Worm (Caenorhabditis elegans) whole organism, L1 larva: Measurements from ENCODE around the gene imph-1.

Experiments
- C16A3.4 ChIP-seq: fragments of 150-350 bp; optimal IDR thresholded peaks from 2 replicates; lab custom pipeline; 2014; ENCODE audit warnings: missing biosample characterization, missing genetic modification characterization
- F16B12.6 ChIP-seq: fragments of 150-350 bp; optimal IDR thresholded peaks from 2 replicates; lab custom pipeline; 2014; ENCODE audit warnings: missing biosample characterization, missing genetic modification characterization
- aly-2 ChIP-seq: fragments of 150-350 bp; optimal IDR thresholded peaks from 2 replicates; lab custom pipeline; 2014; ENCODE audit warnings: missing biosample characterization, missing genetic modification characterization
- ama-1 ChIP-seq: fragments of 150-350 bp; optimal IDR thresholded peaks from 2 replicates; lab custom pipeline; 2014
- blmp-1 ChIP-seq: fragments of 150-350 bp; optimal IDR thresholded peaks from 2 replicates; lab custom pipeline; 2014; ENCODE audit warnings: missing biosample characterization, missing genetic modification characterization
- ceh-63 ChIP-seq: fragments of 200-800 bp; sonication (Bioruptor generic); optimal IDR thresholded peaks from 2 replicates; lab custom pipeline; 2018; ENCODE audit warnings: mild to moderate bottlenecking, missing genetic modification characterization, missing compliant biosample characterization
- ceh-88 ChIP-seq: fragments of 200-800 bp; sonication (Bioruptor generic); IDR thresholded peaks from 2 replicates; pipeline ENCODE4 v1.3.6; 2022; ENCODE audit warnings: missing genetic modification characterization, missing compliant biosample characterization
- dpl-1 ChIP-seq, 3 experiments: fragments of 150-350 bp in 2 of 3; sonication (generic microtip) in 1 of 3; optimal IDR thresholded peaks; 2 replicates each; lab custom pipeline; 2014 to 2017; ENCODE audit warnings: missing biosample characterization in 3 of 3, missing genetic modification characterization in 3 of 3, missing genetic modification reagents in 3 of 3
- efl-1 ChIP-seq, 4 experiments: fragments of 150-350 bp; optimal IDR thresholded peaks in 3 of 4; peaks in 1 of 4; 1 replicate in 1 of 4; 2 replicates in 3 of 4; lab custom pipeline; 2014; ENCODE audit warnings: missing biosample characterization in 2 of 4, missing genetic modification characterization in 2 of 4, missing genetic modification reagents in 2 of 4
- elt-2 ChIP-seq: sonication (generic microtip); optimal IDR thresholded peaks from 2 replicates; lab custom pipeline; 2016; ENCODE audit warnings: missing genetic modification characterization, mild to moderate bottlenecking, inconsistent platforms, missing compliant biosample characterization, missing genetic modification reagents
- ets-5 ChIP-seq: fragments of 200-800 bp; sonication (Bioruptor generic); IDR thresholded peaks from 2 replicates; pipeline ENCODE4 v1.3.6; 2022; ENCODE audit warnings: missing genetic modification characterization, missing compliant biosample characterization
- fkh-10 ChIP-seq: sonication (generic microtip); optimal IDR thresholded peaks from 2 replicates; lab custom pipeline; 2017; ENCODE audit warnings: missing biosample characterization, missing genetic modification reagents, missing genetic modification characterization
- fos-1 ChIP-seq: fragments of 150-350 bp; optimal IDR thresholded peaks from 2 replicates; lab custom pipeline; 2014; ENCODE audit warnings: missing biosample characterization, missing genetic modification characterization
- hlh-17 ChIP-seq: fragments of 200-800 bp; sonication (Bioruptor generic); optimal IDR thresholded peaks from 2 replicates; lab custom pipeline; 2018; ENCODE audit warnings: missing genetic modification characterization, mild to moderate bottlenecking, missing compliant biosample characterization, moderate library complexity, borderline replicate concordance
- hpl-2 ChIP-seq: fragments of 150-350 bp; optimal IDR thresholded peaks from 2 replicates; lab custom pipeline; 2014; ENCODE audit warnings: missing biosample characterization, missing genetic modification reagents, missing genetic modification characterization
- lin-35 ChIP-seq, 2 experiments: fragments of 150-350 bp; optimal IDR thresholded peaks; 2 replicates each; lab custom pipeline; 2014; ENCODE audit warnings: missing biosample characterization in 2 of 2, missing genetic modification characterization in 2 of 2, missing genetic modification reagents in 2 of 2
- lir-3 ChIP-seq: sonication (generic microtip); optimal IDR thresholded peaks from 2 replicates; lab custom pipeline; 2016; ENCODE audit warnings: mild to moderate bottlenecking, missing genetic modification characterization, moderate library complexity, missing compliant biosample characterization; ENCODE audit not compliant: poor library complexity
- lsy-2 ChIP-seq, 2 experiments: fragments of 150-350 bp; optimal IDR thresholded peaks; 2 replicates each; lab custom pipeline; 2014; ENCODE audit warnings: missing biosample characterization in 2 of 2, missing genetic modification characterization in 2 of 2
- mdl-1 ChIP-seq, 2 experiments: fragments of 150-350 bp; optimal IDR thresholded peaks; 2 replicates each; lab custom pipeline; 2014 to 2017; ENCODE audit warnings: missing biosample characterization in 2 of 2, missing genetic modification characterization in 2 of 2, inconsistent platforms in 1 of 2
- mep-1 ChIP-seq: fragments of 150-350 bp; optimal IDR thresholded peaks from 2 replicates; lab custom pipeline; 2014; ENCODE audit warnings: missing biosample characterization, missing genetic modification characterization
- nhr-11 ChIP-seq: fragments of 150-350 bp; optimal IDR thresholded peaks from 2 replicates; lab custom pipeline; 2014; ENCODE audit warnings: missing biosample characterization, missing genetic modification characterization
- nhr-12 ChIP-seq: sonication (generic microtip); optimal IDR thresholded peaks from 2 replicates; lab custom pipeline; 2017; ENCODE audit warnings: missing biosample characterization, missing genetic modification characterization
- nhr-20 ChIP-seq: sonication (generic microtip); optimal IDR thresholded peaks from 2 replicates; lab custom pipeline; 2016; ENCODE audit warnings: mild to moderate bottlenecking, missing genetic modification characterization, missing compliant biosample characterization
- nhr-76 ChIP-seq: sonication (generic microtip); optimal IDR thresholded peaks from 2 replicates; lab custom pipeline; 2017; ENCODE audit warnings: missing biosample characterization, missing genetic modification characterization
- nhr-77 ChIP-seq: fragments of 150-350 bp; optimal IDR thresholded peaks from 2 replicates; lab custom pipeline; 2014; ENCODE audit warnings: missing biosample characterization, missing genetic modification characterization
- nhr-84 ChIP-seq: sonication (generic microtip); optimal IDR thresholded peaks from 2 replicates; lab custom pipeline; 2017; ENCODE audit warnings: missing biosample characterization, missing genetic modification characterization
- nhr-85 ChIP-seq: sonication (generic microtip); peaks from one replicate; lab custom pipeline; 2016; ENCODE audit warnings: missing genetic modification characterization, inconsistent platforms, missing compliant biosample characterization
- nhr-90 ChIP-seq: sonication (generic microtip); optimal IDR thresholded peaks from 2 replicates; lab custom pipeline; 2016; ENCODE audit warnings: mild to moderate bottlenecking, missing genetic modification characterization, missing compliant biosample characterization; ENCODE audit not compliant: poor library complexity
- pqm-1 ChIP-seq: sonication (generic microtip); optimal IDR thresholded peaks from 3 replicates; lab custom pipeline; 2017; ENCODE audit warnings: missing biosample characterization, missing genetic modification characterization
- skn-1 ChIP-seq: fragments of 150-350 bp; optimal IDR thresholded peaks from 2 replicates; lab custom pipeline; 2014; ENCODE audit warnings: missing biosample characterization, missing genetic modification characterization
- snpc-4 ChIP-seq: fragments of 150-350 bp; optimal IDR thresholded peaks from 2 replicates; lab custom pipeline; 2014; ENCODE audit warnings: missing biosample characterization, missing genetic modification characterization
- snu-23 ChIP-seq: sonication (generic microtip); optimal IDR thresholded peaks from 2 replicates; lab custom pipeline; 2016; ENCODE audit warnings: missing genetic modification characterization, missing compliant biosample characterization
- sox-4 ChIP-seq: sonication (generic microtip); optimal IDR thresholded peaks from 2 replicates; lab custom pipeline; 2016; ENCODE audit warnings: missing genetic modification characterization, missing compliant biosample characterization
- sptf-1 ChIP-seq: fragments of 150-350 bp; optimal IDR thresholded peaks from 2 replicates; lab custom pipeline; 2014; ENCODE audit warnings: missing biosample characterization, missing genetic modification characterization
- sup-37 ChIP-seq: fragments of 200-800 bp; sonication (Bioruptor generic); optimal IDR thresholded peaks from 2 replicates; lab custom pipeline; 2018; ENCODE audit warnings: mild to moderate bottlenecking, missing genetic modification characterization, missing compliant biosample characterization
- swsn-7 ChIP-seq: sonication (generic microtip); optimal IDR thresholded peaks from 2 replicates; lab custom pipeline; 2016; ENCODE audit warnings: missing genetic modification characterization, missing compliant biosample characterization
- unc-30 ChIP-seq: sonication (generic microtip); optimal IDR thresholded peaks from 2 replicates; lab custom pipeline; 2017; ENCODE audit warnings: missing biosample characterization, missing genetic modification characterization
- vab-15 ChIP-seq: sonication (generic microtip); optimal IDR thresholded peaks from 2 replicates; lab custom pipeline; 2017; ENCODE audit warnings: missing genotype, mild to moderate bottlenecking, missing genetic modification characterization, missing compliant biosample characterization
- xbp-1 ChIP-seq: sonication (generic microtip); optimal IDR thresholded peaks from 2 replicates; lab custom pipeline; 2016; ENCODE audit warnings: missing genetic modification characterization, missing compliant biosample characterization
- zag-1 ChIP-seq: fragments of 150-350 bp; optimal IDR thresholded peaks from 2 replicates; lab custom pipeline; 2014; ENCODE audit warnings: missing biosample characterization, missing genetic modification characterization
- ztf-11 ChIP-seq, 2 experiments: sonication (generic microtip); optimal IDR thresholded peaks; 2 replicates each; lab custom pipeline; 2016 to 2017; ENCODE audit warnings: missing genetic modification characterization in 2 of 2, missing biosample characterization in 1 of 2, missing compliant biosample characterization in 1 of 2

The imph-1 gene

DNA sequence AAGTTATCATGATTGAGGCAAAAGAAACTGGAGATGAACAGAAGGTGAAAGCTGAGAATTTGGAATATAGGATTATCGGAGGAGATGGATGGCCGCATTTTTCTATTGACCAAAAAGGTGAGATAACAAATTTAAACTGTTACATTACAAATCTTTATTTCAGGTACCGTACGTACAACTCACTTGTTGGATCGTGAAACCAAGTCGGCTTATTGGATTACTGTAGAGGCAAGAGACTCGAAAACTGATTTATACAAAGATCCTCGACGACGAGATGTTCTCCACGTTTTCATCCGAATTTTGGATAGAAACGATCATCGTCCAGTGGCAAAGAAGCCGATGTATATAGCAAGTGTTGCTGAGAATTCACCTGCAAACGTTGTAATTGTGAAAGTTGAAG, 27.4 kb upstream of the imph-1 start:
- TF ChIP-seq hlh-17 (GFP tag; lab: Kevin White, UChicago), result no peak
- TF ChIP-seq nhr-84 (tag; lab: Kevin White, UChicago), result no peak
- TF ChIP-seq ama-1 (lab: Kevin White, UChicago), result no peak
- TF ChIP-seq mdl-1 (tag; optimal IDR thresholded peaks at IDR 0.05; lab: Kevin White, UChicago), result no peak
- no peak for TF ChIP-seq ceh-88 (GFP tag; lab: Robert Waterston, UW)
- TF ChIP-seq nhr-77 (tag; lab: Kevin White, UChicago), result no peak
- TF ChIP-seq F16B12.6 (tag; lab: Kevin White, UChicago), result no peak
- TF ChIP-seq mep-1 (tag; lab: Kevin White, UChicago), result no peak
- TF ChIP-seq pqm-1, result no peak
- no peak for TF ChIP-seq ceh-63
- TF ChIP-seq nhr-11 (tag; lab: Kevin White, UChicago), result no peak
- no peak for TF ChIP-seq ets-5 (GFP tag; lab: Robert Waterston, UW)
- no peak for TF ChIP-seq swsn-7
- no peak for TF ChIP-seq sptf-1 (tag; lab: Kevin White, UChicago)
- TF ChIP-seq, all 84 proteins: peak for 0

- TF ChIP-seq lir-3 (tag; lab: Kevin White, UChicago) (no peak), C16A3.4 (tag; lab: Kevin White, UChicago) (no peak), fos-1 (tag; lab: Kevin White, UChicago) (no peak), xbp-1 (tag; lab: Kevin White, UChicago) (no peak), nhr-12 (tag; lab: Kevin White, UChicago) (no peak), nhr-85 (tag; lab: Kevin White, UChicago) (peak; percentile 46), efl-1 (optimal IDR thresholded peaks at IDR 0.05; lab: Kevin White, UChicago) (no peak), efl-1 (GFP tag; optimal IDR thresholded peaks at IDR 0.05 in 1 of 2; lab: Kevin White, UChicago) (peak in 1 of 2 experiments; percentile 34), mep-1 (tag; lab: Kevin White, UChicago) (no peak), skn-1 (tag; lab: Kevin White, UChicago) (no peak)
Measured at ce11 chrIII:4530968-4531367, 22.4 kb upstream of the imph-1 start.

DNA sequence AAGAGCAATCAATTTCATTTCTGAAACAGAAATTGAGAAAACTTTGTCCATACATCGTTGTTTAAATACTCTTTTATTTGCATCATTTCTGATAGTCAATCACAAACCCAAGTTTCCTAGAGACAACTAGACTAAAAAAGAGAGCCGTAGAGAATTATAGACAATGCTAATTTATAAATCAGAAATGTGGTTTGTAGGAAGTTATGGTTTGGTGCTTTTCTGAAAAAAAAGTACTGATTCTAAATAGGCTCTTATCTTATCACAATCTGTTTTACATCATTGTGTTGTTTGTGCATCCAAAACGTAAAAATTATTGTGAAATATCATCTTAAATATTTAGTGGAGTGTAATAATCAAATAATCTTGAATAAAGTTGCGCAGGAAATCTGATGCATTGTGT, 12.8 kb upstream of the imph-1 start, which contains the start of gene ugt-62:
ugt-62 (minus strand) TSS at position 20 of the 400 bp plus-strand sequence.
- TF ChIP-seq lin-35 (GFP tag; optimal IDR thresholded peaks at IDR 0.05; lab: Kevin White, UChicago), result peak in 1 of 2 experiments; percentile 7
- TF ChIP-seq dpl-1 (GFP tag; optimal IDR thresholded peaks at IDR 0.05; lab: Kevin White, UChicago), result no peak
- peak; percentile 78 for TF ChIP-seq elt-2 (tag; lab: Kevin White, UChicago)
- TF ChIP-seq hpl-2, result no peak
- TF ChIP-seq blmp-1 (tag; lab: Kevin White, UChicago), result no peak
- no peak for TF ChIP-seq ztf-11 (tag; optimal IDR thresholded peaks at IDR 0.05; lab: Kevin White, UChicago)
- TF ChIP-seq sox-4 (tag; lab: Kevin White, UChicago), result no peak
- TF ChIP-seq aly-2 (tag; lab: Kevin White, UChicago), result no peak
- no peak for TF ChIP-seq vab-15 (tag; lab: Kevin White, UChicago)
- TF ChIP-seq nhr-90, result peak; percentile 35
- TF ChIP-seq pqm-1, result peak; percentile 49
- no peak for TF ChIP-seq ets-5 (GFP tag; lab: Robert Waterston, UW)
- TF ChIP-seq snpc-4 (tag; lab: Kevin White, UChicago), result no peak
- TF ChIP-seq nhr-12 (tag; lab: Kevin White, UChicago), result no peak
- TF ChIP-seq nhr-77 (tag; lab: Kevin White, UChicago), result no peak
- no peak for TF ChIP-seq unc-30
- no peak for TF ChIP-seq efl-1 (optimal IDR thresholded peaks at IDR 0.05; lab: Kevin White, UChicago)
- no peak for TF ChIP-seq efl-1 (GFP tag; optimal IDR thresholded peaks at IDR 0.05 in 1 of 2; lab: Kevin White, UChicago)
- TF ChIP-seq nhr-20, result peak; percentile 20
- no peak for TF ChIP-seq zag-1 (tag; lab: Kevin White, UChicago)

DNA sequence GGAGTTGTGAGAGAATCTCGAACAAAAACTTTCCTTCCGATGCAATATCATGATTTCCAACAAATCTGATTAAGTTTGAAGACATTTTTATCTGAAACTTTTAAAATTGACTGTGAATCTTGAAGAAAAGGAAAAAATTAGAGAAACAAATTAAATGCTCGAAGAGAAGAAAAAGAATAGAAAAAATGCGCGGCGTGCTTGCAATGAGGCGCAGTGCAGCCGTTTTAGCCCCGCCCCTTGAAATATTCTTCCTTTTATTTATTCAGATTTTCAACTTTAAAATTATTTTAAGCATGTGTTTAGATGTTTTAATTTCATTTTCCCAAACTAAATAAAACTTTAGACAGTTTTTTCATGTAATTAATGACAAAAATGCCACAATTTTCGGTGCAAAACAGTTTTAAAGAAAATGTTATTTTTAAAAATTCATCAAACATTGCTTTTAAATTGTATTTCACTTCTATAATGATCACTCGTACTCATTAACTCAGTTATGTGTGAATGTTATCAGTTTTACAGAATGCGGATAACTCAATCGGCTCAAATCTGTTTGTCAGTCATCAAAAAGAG, 11.0 kb upstream of the imph-1 start, which contains the start of the genes mrps-34 and cisd-3.1:
mrps-34 (minus strand) TSS at position 91 of the 570 bp plus-strand sequence.
cisd-3.1 (plus strand) TSS at position 520 of the 570 bp plus-strand sequence.
- TF ChIP-seq xbp-1 (tag; lab: Kevin White, UChicago) (peak; percentile 7), F16B12.6 (tag; lab: Kevin White, UChicago) (peak; percentile 8), C16A3.4 (tag; lab: Kevin White, UChicago) (peak; percentile 21), efl-1 (optimal IDR thresholded peaks at IDR 0.05; lab: Kevin White, UChicago) (peak; percentile 7 to 27), efl-1 (GFP tag; optimal IDR thresholded peaks at IDR 0.05 in 1 of 2; lab: Kevin White, UChicago) (peak in 1 of 2 experiments; percentile 14), snu-23 (GFP tag; lab: Kevin White, UChicago) (peak; percentile 19), lin-35 (GFP tag; optimal IDR thresholded peaks at IDR 0.05; lab: Kevin White, UChicago) (peak in 1 of 2 experiments; percentile 9), fkh-10 (GFP tag; lab: Kevin White, UChicago) (no peak), nhr-76 (tag; lab: Kevin White, UChicago) (no peak), dpl-1 (GFP tag; optimal IDR thresholded peaks at IDR 0.05; lab: Kevin White, UChicago) (peak in 2 of 3 experiments; percentile 7 to 31), lsy-2 (tag; optimal IDR thresholded peaks at IDR 0.05; lab: Kevin White, UChicago) (peak in 1 of 2 experiments; percentile 57), sup-37 (GFP tag; lab: Kevin White, UChicago) (no peak)
